Worm (Caenorhabditis elegans): ENCODE data around the gene B0416.2.

ce11 chrX:9302763-9303162 is 3.8 kb downstream of the B0416.2 start:
- TF ChIP-seq hnd-1 (tag; optimal IDR thresholded peaks at IDR 0.05) (no peak), ama-1 (optimal IDR thresholded peaks at IDR 0.05) (no peak), flt-1 (GFP tag; IDR thresholded peaks at IDR 0.05) (no peak), tbx-11 (GFP tag; IDR thresholded peaks at IDR 0.05) (no peak), tra-4 (tag; optimal IDR thresholded peaks at IDR 0.05) (no peak), B0310.2 (tag; optimal IDR thresholded peaks at IDR 0.05) (no peak), pes-1 (GFP tag; IDR thresholded peaks at IDR 0.05) (no peak), tbx-37 (GFP tag; conservative IDR thresholded peaks at IDR 0.05) (no peak), hmbx-1 (tag; optimal IDR thresholded peaks at IDR 0.05) (no peak), ceh-13 (GFP tag; optimal IDR thresholded peaks at IDR 0.05) (no peak)

Data from whole organism, early embryonic.